Worm (Caenorhabditis elegans) whole organism, L3 larva: Measurements from ENCODE around the gene F29A7.6.

Experiments
- ZK546.5 ChIP-seq: sonication (generic microtip); optimal IDR thresholded peaks from 2 replicates; lab custom pipeline; 2017; ENCODE audit warnings: missing biosample characterization, missing genetic modification characterization
- aly-2 ChIP-seq: fragments of 150-350 bp; optimal IDR thresholded peaks from 2 replicates; lab custom pipeline; 2014; ENCODE audit warnings: missing biosample characterization, missing genetic modification characterization
- ceh-82 ChIP-seq: fragments of 150-350 bp; optimal IDR thresholded peaks from 2 replicates; lab custom pipeline; 2014; ENCODE audit warnings: missing biosample characterization, missing genetic modification characterization
- egl-27 ChIP-seq: sonication (generic microtip); optimal IDR thresholded peaks from 4 replicates; lab custom pipeline; 2017; ENCODE audit warnings: missing biosample characterization, missing genetic modification reagents, missing genetic modification characterization
- fos-1 ChIP-seq: fragments of 150-350 bp; optimal IDR thresholded peaks from 2 replicates; lab custom pipeline; 2014; ENCODE audit warnings: missing biosample characterization, missing genetic modification characterization
- lin-39 ChIP-seq: fragments of 150-350 bp; optimal IDR thresholded peaks from 2 replicates; lab custom pipeline; 2018; ENCODE audit warnings: missing biosample characterization, missing genetic modification reagents, missing genetic modification characterization
- nhr-11 ChIP-seq: fragments of 150-350 bp; optimal IDR thresholded peaks from 2 replicates; lab custom pipeline; 2014; ENCODE audit warnings: missing biosample characterization, missing genetic modification characterization
- nhr-12 ChIP-seq: fragments of 150-350 bp; optimal IDR thresholded peaks from 2 replicates; lab custom pipeline; 2014; ENCODE audit warnings: missing biosample characterization, missing genetic modification characterization
- nhr-23 ChIP-seq: fragments of 150-350 bp; optimal IDR thresholded peaks from 2 replicates; lab custom pipeline; 2014; ENCODE audit warnings: missing biosample characterization, missing genetic modification reagents, missing genetic modification characterization
- nhr-43 ChIP-seq: sonication (generic microtip); optimal IDR thresholded peaks from 2 replicates; lab custom pipeline; 2016; ENCODE audit warnings: mild to moderate bottlenecking, missing genetic modification characterization, missing compliant biosample characterization; ENCODE audit not compliant: poor library complexity, severe bottlenecking
- snpc-4 ChIP-seq: fragments of 150-350 bp; optimal IDR thresholded peaks from 2 replicates; lab custom pipeline; 2014; ENCODE audit warnings: missing biosample characterization, missing genetic modification characterization
- unc-62 ChIP-seq: fragments of 150-350 bp; sonication (generic microtip); optimal IDR thresholded peaks from 4 replicates; lab custom pipeline; 2014; ENCODE audit warnings: missing biosample characterization, missing genetic modification reagents, missing genetic modification characterization

ce11 chrII:2739619-2740018, 12.8 kb downstream of the F29A7.6 start, which contains the start of gene T05A8.6:
- TF ChIP-seq nhr-23 (tag; lab: Kevin White, UChicago) (no peak), ZK546.5 (tag; lab: Kevin White, UChicago) (no peak), ceh-82 (tag; lab: Kevin White, UChicago) (no peak), lin-39 (tag; lab: Kevin White, UChicago) (no peak), nhr-11 (tag; lab: Kevin White, UChicago) (no peak), egl-27 (tag; lab: Kevin White, UChicago) (no peak), aly-2 (tag; lab: Kevin White, UChicago) (no peak), unc-62 (no peak), fos-1 (tag; lab: Kevin White, UChicago) (no peak), nhr-43 (tag; lab: Kevin White, UChicago) (no peak), nhr-12 (tag; lab: Kevin White, UChicago) (no peak), snpc-4 (no peak)
